Fruit fly (Drosophila melanogaster) whole organism: ENCODE data around the gene pHCl-2.

ENCODE experiments used
- CG8478 ChIP-seq: fragments of >200 bp; optimal IDR thresholded peaks from 2 replicates; lab custom pipeline; 2018; ENCODE audit warnings: inconsistent platforms
- Dll ChIP-seq: fragments of >200 bp; optimal IDR thresholded peaks from 2 replicates; lab custom pipeline; 2017
- psq ChIP-seq: fragments of >200 bp; optimal IDR thresholded peaks from 2 replicates; lab custom pipeline; 2017
- usp ChIP-seq: fragments of >200 bp; optimal IDR thresholded peaks from 2 replicates; lab custom pipeline; 2017; ENCODE audit warnings: missing biosample characterization, missing genetic modification characterization, mixed read lengths

- no peak for TF ChIP-seq psq (lab: Kevin White, UChicago)
- TF ChIP-seq Dll (lab: Kevin White, UChicago) = no peak
- no peak for TF ChIP-seq CG8478
- no peak for TF ChIP-seq usp
Measured at dm6 chr3R:31310300-31310699, 5.1 kb upstream of the pHCl-2 start.
